Fruit fly (Drosophila melanogaster) whole organism, embryonic: ENCODE results near the gene BthD.

ENCODE experiments used
- B-H1 ChIP-seq: fragments of 200-800 bp; sonication (Bioruptor generic); IDR thresholded peaks from 3 replicates; pipeline ENCODE4 v1.3.6; 2022; ENCODE audit warnings: missing biosample characterization, missing genetic modification characterization
- CG10209 ChIP-seq: fragments of 200-800 bp; sonication (Bioruptor generic); optimal IDR thresholded peaks from 3 replicates; lab custom pipeline; 2017; ENCODE audit warnings: missing biosample characterization, mild to moderate bottlenecking, missing genetic modification characterization, missing genetic modification reagents
- CG10654 ChIP-seq: fragments of 200-800 bp; sonication (Bioruptor generic); optimal IDR thresholded peaks from 2 replicates; lab custom pipeline; 2016; ENCODE audit warnings: missing biosample characterization, missing genetic modification characterization
- CG11247 ChIP-seq: fragments of 200-800 bp; sonication (Bioruptor generic); IDR thresholded peaks from 2 replicates; pipeline ENCODE4 v1.3.6; 2022; ENCODE audit warnings: missing biosample characterization, missing genetic modification characterization
- CG11560 ChIP-seq: fragments of 200-800 bp; sonication (Bioruptor generic); IDR thresholded peaks from 3 replicates; pipeline ENCODE4 v1.3.6; 2022; ENCODE audit warnings: missing biosample characterization, missing genetic modification characterization
- CG12219 ChIP-seq: fragments of 200-800 bp; sonication (Bioruptor generic); optimal IDR thresholded peaks from 3 replicates; lab custom pipeline; 2018; ENCODE audit warnings: missing biosample characterization, mild to moderate bottlenecking, missing genetic modification characterization
- CG12391 ChIP-seq: fragments of 200-800 bp; sonication (Bioruptor generic); optimal IDR thresholded peaks from 3 replicates; lab custom pipeline; 2018; ENCODE audit warnings: missing biosample characterization, mild to moderate bottlenecking, missing genetic modification characterization, moderate library complexity
- CG12744 ChIP-seq: fragments of 200-800 bp; sonication (Bioruptor generic); optimal IDR thresholded peaks from 2 replicates; lab custom pipeline; 2016; ENCODE audit warnings: missing biosample characterization, missing genetic modification characterization
- CG14667 ChIP-seq: fragments of 200-800 bp; sonication (Bioruptor generic); IDR thresholded peaks from 2 replicates; pipeline ENCODE4 v1.3.6; 2022; ENCODE audit warnings: missing biosample characterization, missing genetic modification characterization
- CG14710 ChIP-seq: fragments of 200-800 bp; sonication (Bioruptor generic); optimal IDR thresholded peaks from 3 replicates; lab custom pipeline; 2019; ENCODE audit warnings: missing biosample characterization, mild to moderate bottlenecking, missing genetic modification characterization, moderate library complexity
- CG17568 ChIP-seq: fragments of 200-800 bp; sonication (Bioruptor generic); optimal IDR thresholded peaks from 2 replicates; lab custom pipeline; 2018; ENCODE audit warnings: missing biosample characterization, mild to moderate bottlenecking, missing genetic modification characterization, moderate library complexity
- CG18262 ChIP-seq: fragments of 200-800 bp; optimal IDR thresholded peaks from 3 replicates; lab custom pipeline; 2019; ENCODE audit warnings: missing biosample characterization, mild to moderate bottlenecking, missing genetic modification characterization, moderate library complexity
- CG30431 ChIP-seq: fragments of 200-800 bp; sonication (Bioruptor generic); optimal IDR thresholded peaks from 2 replicates; lab custom pipeline; 2017; ENCODE audit warnings: missing biosample characterization, missing genetic modification characterization
- CG3163 ChIP-seq: fragments of 200-800 bp; sonication (Bioruptor generic); optimal IDR thresholded peaks from 3 replicates; lab custom pipeline; 2016; ENCODE audit warnings: missing biosample characterization, missing genetic modification characterization
- CG6272 ChIP-seq: fragments of 200-800 bp; sonication (Bioruptor generic); IDR thresholded peaks from 2 replicates; pipeline ENCODE4 v1.3.6; 2022; ENCODE audit warnings: missing biosample characterization, missing genetic modification characterization
- CG6689 ChIP-seq: fragments of 200-800 bp; sonication (Bioruptor generic); IDR thresholded peaks from 2 replicates; pipeline ENCODE4 v1.3.6; 2022; ENCODE audit warnings: missing biosample characterization, missing genetic modification characterization
- CG6813 ChIP-seq: fragments of 200-800 bp; sonication (Bioruptor generic); optimal IDR thresholded peaks from 2 replicates; lab custom pipeline; 2017; ENCODE audit warnings: missing biosample characterization, missing genetic modification characterization, mild to moderate bottlenecking, moderate library complexity, missing genetic modification reagents
- CG8765 ChIP-seq: fragments of 200-800 bp; sonication (Bioruptor generic); IDR thresholded peaks from 2 replicates; pipeline ENCODE4 v1.3.6; 2022; ENCODE audit warnings: missing biosample characterization, missing genetic modification characterization
- CTCF ChIP-seq: fragments of 200-800 bp; sonication (Bioruptor generic); optimal IDR thresholded peaks from 2 replicates; lab custom pipeline; 2017; ENCODE audit warnings: missing biosample characterization, mild to moderate bottlenecking, missing genetic modification characterization, moderate library complexity
- Drgx ChIP-seq: fragments of 200-800 bp; sonication (Bioruptor generic); IDR thresholded peaks from 2 replicates; pipeline ENCODE4 v1.3.6; 2022; ENCODE audit warnings: missing biosample characterization, missing genetic modification characterization
- Elba2 ChIP-seq: fragments of 200-800 bp; sonication (Bioruptor generic); optimal IDR thresholded peaks from 3 replicates; lab custom pipeline; 2016; ENCODE audit warnings: missing biosample characterization, missing genetic modification characterization
- Fer2 ChIP-seq: fragments of 200-800 bp; sonication (Bioruptor generic); optimal IDR thresholded peaks from 2 replicates; lab custom pipeline; 2018; ENCODE audit warnings: missing biosample characterization, mild to moderate bottlenecking, missing genetic modification characterization, moderate library complexity
- GATAe ChIP-seq: fragments of 200-800 bp; sonication (Bioruptor generic); conservative IDR thresholded peaks from 2 replicates; pipeline ENCODE4 v1.3.6; 2022; ENCODE audit warnings: missing biosample characterization, missing genetic modification characterization
- Gsc ChIP-seq: fragments of 200-800 bp; sonication (Bioruptor generic); IDR thresholded peaks from 2 replicates; pipeline ENCODE4 v1.3.6; 2022; ENCODE audit warnings: missing biosample characterization, missing genetic modification characterization
- Lpt ChIP-seq: fragments of >200 bp; optimal IDR thresholded peaks from 2 replicates; lab custom pipeline; 2018; ENCODE audit warnings: missing biosample characterization, missing genetic modification characterization
- MBD-R2 ChIP-seq: fragments of 200-800 bp; sonication (Bioruptor generic); IDR thresholded peaks from 2 replicates; pipeline ENCODE4 v1.3.6; 2022; ENCODE audit warnings: missing biosample characterization, missing genetic modification characterization
- Mad ChIP-seq: fragments of 200-800 bp; sonication (Bioruptor generic); optimal IDR thresholded peaks from 2 replicates; lab custom pipeline; 2016; ENCODE audit warnings: missing biosample characterization, missing genetic modification characterization
- NfI ChIP-seq: fragments of 200-800 bp; sonication (Bioruptor generic); optimal IDR thresholded peaks from 3 replicates; lab custom pipeline; 2018; ENCODE audit warnings: missing biosample characterization, mild to moderate bottlenecking, missing genetic modification characterization, moderate library complexity
- Opbp ChIP-seq: fragments of 200-800 bp; sonication (Bioruptor generic); IDR thresholded peaks from 3 replicates; pipeline ENCODE4 v1.3.6; 2022; ENCODE audit warnings: missing biosample characterization, missing genetic modification characterization; ENCODE audit not compliant: partially characterized antibody
- Side ChIP-seq: fragments of 200-800 bp; sonication (Bioruptor generic); optimal IDR thresholded peaks from 2 replicates; lab custom pipeline; 2016; ENCODE audit warnings: missing biosample characterization, missing genetic modification characterization
- Sox100B ChIP-seq: fragments of 200-800 bp; sonication (Bioruptor generic); optimal IDR thresholded peaks from 3 replicates; lab custom pipeline; 2018; ENCODE audit warnings: missing biosample characterization, mild to moderate bottlenecking, missing genetic modification characterization
- Stat92E ChIP-seq, 3 experiments: fragments of >200 bp in 2 of 3; fragments of 200-800 bp in 1 of 3; sonication (Bioruptor generic) in 1 of 3; optimal IDR thresholded peaks; 2 replicates each; lab custom pipeline; 2017 to 2019; ENCODE audit warnings: missing biosample characterization in 3 of 3, missing genetic modification characterization in 3 of 3, mild to moderate bottlenecking in 1 of 3, moderate library complexity in 1 of 3
- ab ChIP-seq: fragments of 200-800 bp; sonication (Bioruptor generic); optimal IDR thresholded peaks from 2 replicates; lab custom pipeline; 2016; ENCODE audit warnings: missing biosample characterization, missing genetic modification characterization
- ara ChIP-seq: fragments of 200-800 bp; sonication (Bioruptor generic); IDR thresholded peaks from 2 replicates; pipeline ENCODE4 v1.3.6; 2022; ENCODE audit warnings: missing biosample characterization, missing genetic modification characterization
- ase ChIP-seq: fragments of 200-800 bp; sonication (Bioruptor generic); IDR thresholded peaks from 3 replicates; pipeline ENCODE4 v1.3.6; 2022; ENCODE audit warnings: missing biosample characterization, missing genetic modification characterization
- bigmax ChIP-seq: fragments of 200-800 bp; sonication (Bioruptor generic); optimal IDR thresholded peaks from 2 replicates; lab custom pipeline; 2018; ENCODE audit warnings: missing biosample characterization, mild to moderate bottlenecking, missing genetic modification characterization
- eve ChIP-seq, 2 experiments: fragments of >200 bp; optimal IDR thresholded peaks; 2 replicates each; lab custom pipeline; 2017; ENCODE audit warnings: missing biosample characterization in 2 of 2, missing genetic modification characterization in 2 of 2
- ewg ChIP-seq: fragments of 200-800 bp; sonication (Bioruptor generic); optimal IDR thresholded peaks from 3 replicates; lab custom pipeline; 2017; ENCODE audit warnings: mild to moderate bottlenecking, missing biosample characterization, missing genetic modification reagents, missing genetic modification characterization
- fd3F ChIP-seq: fragments of 200-800 bp; sonication (Bioruptor generic); optimal IDR thresholded peaks from 2 replicates; lab custom pipeline; 2018; ENCODE audit warnings: missing biosample characterization, mild to moderate bottlenecking, missing genetic modification characterization, moderate library complexity
- ftz-f1 ChIP-seq: fragments of 200-800 bp; sonication (Bioruptor generic); optimal IDR thresholded peaks from 2 replicates; lab custom pipeline; 2016; ENCODE audit warnings: missing biosample characterization, missing genetic modification characterization
- grau ChIP-seq: fragments of 200-800 bp; optimal IDR thresholded peaks from 3 replicates; lab custom pipeline; 2019; ENCODE audit warnings: missing biosample characterization, mild to moderate bottlenecking, missing genetic modification characterization, moderate library complexity
- lmd ChIP-seq: fragments of 200-800 bp; sonication (Bioruptor generic); IDR thresholded peaks from 2 replicates; pipeline ENCODE4 v1.3.6; 2022; ENCODE audit warnings: missing biosample characterization, missing genetic modification characterization
- lov ChIP-seq, 2 experiments: fragments of 200-800 bp in 1 of 2; fragments of >200 bp in 1 of 2; sonication (Bioruptor generic) in 1 of 2; IDR thresholded peaks in 1 of 2; optimal IDR thresholded peaks in 1 of 2; 2 replicates in 1 of 2; 3 replicates in 1 of 2; pipeline versions ENCODE4 v1.3.6 to Lab custom; 2017 to 2022; ENCODE audit warnings: missing biosample characterization in 1 of 2, missing genetic modification characterization in 1 of 2
- mam ChIP-seq: fragments of 200-800 bp; sonication (Bioruptor generic); optimal IDR thresholded peaks from 3 replicates; lab custom pipeline; 2016; ENCODE audit warnings: missing biosample characterization, missing genetic modification characterization
- p53 ChIP-seq: fragments of 200-800 bp; sonication (Bioruptor generic); optimal IDR thresholded peaks from 2 replicates; lab custom pipeline; 2016; ENCODE audit warnings: missing biosample characterization, missing genetic modification characterization
- ranshi ChIP-seq: fragments of 200-800 bp; sonication (Bioruptor generic); IDR thresholded peaks from 2 replicates; pipeline ENCODE4 v1.3.6; 2022; ENCODE audit warnings: missing biosample characterization, missing genetic modification characterization
- shn ChIP-seq: fragments of 200-800 bp; sonication (Bioruptor generic); optimal IDR thresholded peaks from 3 replicates; lab custom pipeline; 2016; ENCODE audit warnings: missing biosample characterization, missing genetic modification characterization
- sima ChIP-seq: fragments of 200-800 bp; sonication (Bioruptor generic); optimal IDR thresholded peaks from 2 replicates; lab custom pipeline; 2016; ENCODE audit warnings: missing biosample characterization, missing genetic modification characterization
- sug ChIP-seq: fragments of 200-800 bp; optimal IDR thresholded peaks from 2 replicates; lab custom pipeline; 2019; ENCODE audit warnings: missing biosample characterization, mild to moderate bottlenecking, missing genetic modification characterization, moderate library complexity
- tap ChIP-seq: fragments of 200-800 bp; optimal IDR thresholded peaks from 3 replicates; lab custom pipeline; 2019; ENCODE audit warnings: missing biosample characterization, mild to moderate bottlenecking, missing genetic modification characterization, moderate library complexity

BthD gene

dm6 chrX:13616417-13617050, 4.6 kb downstream of the BthD start, which contains the start of the genes tth and Tango2 (continued):
- TF ChIP-seq Lpt (GFP tag; lab: Kevin White, UChicago) = no peak
- no peak for TF ChIP-seq sima
- TF ChIP-seq CG6272 = peak; percentile 62
- TF ChIP-seq lov (optimal IDR thresholded peaks at IDR 0.05; lab: Kevin White, UChicago) = no peak
- 0 out of 3 replicates have a peak, but pooled peaks have one; percentile 16 for TF ChIP-seq lov (GFP tag; IDR thresholded peaks at IDR 0.05; lab: Robert Waterston, UW)
- no peak for TF ChIP-seq CG17568 (GFP tag; lab: Kevin White, UChicago)
- peak; percentile 4 for TF ChIP-seq CTCF (GFP tag; lab: Kevin White, UChicago)
- TF ChIP-seq CG8765 (GFP tag; lab: Robert Waterston, UW) = peak; percentile 59
- TF ChIP-seq lmd (GFP tag; lab: Robert Waterston, UW) = peak; percentile 81
- TF ChIP-seq CG11560 (tag; lab: Robert Waterston, UW) = 0 out of 3 replicates have a peak, but pooled peaks have one; percentile 41
- TF ChIP-seq CG12744 (GFP tag; lab: Kevin White, UChicago) = peak; percentile 45
- peak; percentile 63 for TF ChIP-seq Drgx (GFP tag; lab: Robert Waterston, UW)
- no peak for TF ChIP-seq ab (GFP tag; lab: Kevin White, UChicago)
- peak; percentile 63 for TF ChIP-seq CG10654
- TF ChIP-seq ftz-f1 = no peak
- peak; percentile 41; the same call in 1 of the 2 replicates for TF ChIP-seq GATAe (GFP tag; lab: Robert Waterston, UW)
- TF ChIP-seq bigmax (GFP tag; lab: Kevin White, UChicago) = peak; percentile 63
- peak; percentile 31; the same call in 1 of the 2 replicates for TF ChIP-seq CG14667 (GFP tag; lab: Robert Waterston, UW)
- TF ChIP-seq CG30431 (GFP tag; lab: Kevin White, UChicago) = no peak
- TF ChIP-seq MBD-R2 (GFP tag; lab: Robert Waterston, UW) = peak; percentile 34; the same call in 1 of the 2 replicates
- TF ChIP-seq CG10209 (GFP tag; lab: Kevin White, UChicago) = peak; percentile 59
- TF ChIP-seq Side (GFP tag; lab: Kevin White, UChicago) = peak; percentile 54
- no peak for TF ChIP-seq CG6813 (GFP tag; lab: Kevin White, UChicago)
- peak; percentile 57 for TF ChIP-seq shn (GFP tag; lab: Kevin White, UChicago)
- peak; percentile 64 for TF ChIP-seq CG18262 (tag; lab: Kevin White, UChicago)
- peak; percentile 68 for TF ChIP-seq Mad (GFP tag; lab: Kevin White, UChicago)
- peak; percentile 25 for TF ChIP-seq CG12219
- peak; percentile 70 for TF ChIP-seq CG6689
- TF ChIP-seq ara (GFP tag; lab: Robert Waterston, UW) = peak; percentile 55
- TF ChIP-seq Sox100B = no peak
- peak; percentile 45 for TF ChIP-seq ewg (GFP tag; lab: Kevin White, UChicago)
- TF ChIP-seq fd3F (GFP tag; lab: Kevin White, UChicago) = peak; percentile 64
- TF ChIP-seq CG11247 (GFP tag; lab: Robert Waterston, UW) = peak; percentile 67
- no peak for TF ChIP-seq eve (GFP tag; optimal IDR thresholded peaks at IDR 0.05; lab: Kevin White, UChicago)
- no peak for TF ChIP-seq tap (tag; lab: Kevin White, UChicago)
- TF ChIP-seq sug (tag; lab: Kevin White, UChicago) = peak; percentile 60
- peak; percentile 25 for TF ChIP-seq CG3163 (GFP tag; lab: Kevin White, UChicago)
- TF ChIP-seq Gsc (GFP tag; lab: Robert Waterston, UW) = no peak
- peak; percentile 36; the same call in 2 of the 3 replicates for TF ChIP-seq B-H1 (GFP tag; lab: Robert Waterston, UW)
- TF ChIP-seq Stat92E (GFP tag; optimal IDR thresholded peaks at IDR 0.05; lab: Kevin White, UChicago) = no peak
- no peak for TF ChIP-seq p53
- TF ChIP-seq Opbp = no peak
- peak; percentile 80 for TF ChIP-seq NfI (GFP tag; lab: Kevin White, UChicago)
- TF ChIP-seq mam (GFP tag; lab: Kevin White, UChicago) = peak; percentile 84
- peak; percentile 83 for TF ChIP-seq grau (tag; lab: Kevin White, UChicago)
- peak; percentile 46 for TF ChIP-seq Fer2 (tag; lab: Kevin White, UChicago)
- no peak for TF ChIP-seq Elba2 (GFP tag; lab: Kevin White, UChicago)
- TF ChIP-seq ase (GFP tag; lab: Robert Waterston, UW) = peak; percentile 4; the same call in 1 of the 3 replicates
- peak; percentile 83 for TF ChIP-seq CG12391 (tag; lab: Kevin White, UChicago)
- TF ChIP-seq CG14710 (tag; lab: Kevin White, UChicago) = peak; percentile 61
- peak; percentile 31 for TF ChIP-seq ranshi
